Worm (Caenorhabditis elegans): ENCODE results near the gene aat-6.

DNA sequence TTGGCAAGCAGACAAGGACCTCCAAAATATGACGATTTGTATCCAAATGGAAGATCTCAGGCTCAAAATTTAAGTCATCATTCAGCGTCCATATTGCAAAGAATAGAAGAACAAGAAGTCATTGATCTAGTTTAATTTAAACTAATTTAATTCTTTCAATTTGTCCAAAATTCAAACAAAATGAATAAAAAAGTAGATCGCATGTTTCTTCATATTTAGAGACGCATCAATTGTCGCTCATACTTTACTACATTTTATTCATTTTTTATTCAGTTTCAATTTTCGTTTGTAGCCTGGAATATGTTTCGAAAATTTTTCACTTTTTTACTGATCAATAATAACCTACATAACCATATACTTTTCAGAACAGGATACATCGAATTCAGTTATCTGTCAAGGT is 22.0 kb upstream of the aat-6 start, which contains the start of gene T11F9.21:
- TF ChIP-seq nhr-237 (tag; optimal IDR thresholded peaks at IDR 0.05) = no peak
- no peak for TF ChIP-seq elt-3 (tag; optimal IDR thresholded peaks at IDR 0.05)
- no peak for TF ChIP-seq sem-2 (GFP tag; optimal IDR thresholded peaks at IDR 0.05)
- TF ChIP-seq lin-13 (tag; optimal IDR thresholded peaks at IDR 0.05) = no peak
